Worm (Caenorhabditis elegans): ENCODE measurements around the gene F58A6.2.

The F58A6.2 gene

DNA sequence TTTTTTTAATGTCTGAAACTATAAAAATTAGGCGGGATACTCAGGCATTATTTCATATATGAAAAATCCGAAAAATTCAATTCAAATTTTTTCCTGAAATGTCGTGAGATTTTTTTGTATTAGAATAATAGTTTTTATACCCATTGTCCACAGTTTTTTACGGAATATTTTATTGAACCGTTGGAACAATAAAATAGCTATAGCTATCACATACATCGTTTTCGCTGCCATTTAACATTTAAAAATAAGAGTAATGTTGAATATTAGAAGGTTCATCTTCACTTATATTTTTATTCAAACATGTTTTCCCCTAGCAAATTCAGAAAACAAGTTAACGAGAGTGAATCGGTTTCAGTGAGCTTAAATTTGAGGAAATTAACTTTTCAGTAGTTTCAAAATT lies 35.1 kb downstream of the F58A6.2 start, which contains the start of gene C27D6.15:
TSS of gene C27D6.15 (plus strand) at position 301 of the 400 bp plus-strand sequence.
- no peak for TF ChIP-seq ama-1 (optimal IDR thresholded peaks at IDR 0.05)
- no peak for TF ChIP-seq unc-42 (tag; optimal IDR thresholded peaks at IDR 0.05)
- TF ChIP-seq nfya-1 (tag; optimal IDR thresholded peaks at IDR 0.05): no peak
- no peak for TF ChIP-seq pqm-1 (tag; optimal IDR thresholded peaks at IDR 0.05)
- TF ChIP-seq hlh-15 (tag; optimal IDR thresholded peaks at IDR 0.05): no peak

DNA sequence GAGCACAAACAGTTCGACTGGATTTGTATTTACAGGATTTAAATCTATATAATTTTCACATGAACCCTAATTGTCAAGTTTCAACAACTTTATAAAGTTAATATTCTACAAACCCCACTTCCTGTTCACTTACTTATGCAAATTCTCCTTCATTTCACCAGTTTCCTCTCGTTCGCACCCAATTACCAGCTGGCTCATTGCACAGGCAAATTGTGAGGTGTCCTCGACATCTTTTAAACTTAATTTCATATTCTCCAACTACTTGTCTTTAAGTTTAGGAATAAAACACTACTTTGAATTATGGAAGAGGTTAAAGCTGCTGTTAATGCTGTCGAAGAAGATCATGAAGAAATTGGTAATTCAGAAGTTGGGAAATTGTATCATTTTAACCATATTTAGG lies 35.9 kb downstream of the F58A6.2 start, which contains the start of gene C27D6.1:
TSS of gene C27D6.1 (plus strand) at position 301 of the 400 bp plus-strand sequence.
- TF ChIP-seq sox-4 (tag; optimal IDR thresholded peaks at IDR 0.05) (no peak), pha-4 (tag; optimal IDR thresholded peaks at IDR 0.05) (no peak), rnt-1 (tag; optimal IDR thresholded peaks at IDR 0.05) (no peak), dve-1 (tag; optimal IDR thresholded peaks at IDR 0.05) (no peak), pqm-1 (tag; optimal IDR thresholded peaks at IDR 0.05) (no peak), pha-2 (tag; optimal IDR thresholded peaks at IDR 0.05) (no peak), unc-3 (GFP tag; conservative IDR thresholded peaks at IDR 0.05) (no peak), unc-3 (tag; optimal IDR thresholded peaks at IDR 0.05) (no peak), ceh-2 (tag; optimal IDR thresholded peaks at IDR 0.05) (no peak), sdc-2 (tag; optimal IDR thresholded peaks at IDR 0.05) (no peak), ceh-48 (tag; optimal IDR thresholded peaks at IDR 0.05) (no peak), lim-6 (tag; optimal IDR thresholded peaks at IDR 0.05) (no peak), hlh-6 (tag; optimal IDR thresholded peaks at IDR 0.05) (no peak), unc-42 (tag; optimal IDR thresholded peaks at IDR 0.05) (no peak), ceh-24 (tag; optimal IDR thresholded peaks at IDR 0.05) (no peak), gmeb-2 (tag; optimal IDR thresholded peaks at IDR 0.05) (no peak), madf-2 (tag; optimal IDR thresholded peaks at IDR 0.05) (no peak), unc-55 (GFP tag; optimal IDR thresholded peaks at IDR 0.05) (no peak), C38D4.7 (GFP tag; optimal IDR thresholded peaks at IDR 0.05) (no peak), fkh-10 (GFP tag; optimal IDR thresholded peaks at IDR 0.05) (no peak)

DNA sequence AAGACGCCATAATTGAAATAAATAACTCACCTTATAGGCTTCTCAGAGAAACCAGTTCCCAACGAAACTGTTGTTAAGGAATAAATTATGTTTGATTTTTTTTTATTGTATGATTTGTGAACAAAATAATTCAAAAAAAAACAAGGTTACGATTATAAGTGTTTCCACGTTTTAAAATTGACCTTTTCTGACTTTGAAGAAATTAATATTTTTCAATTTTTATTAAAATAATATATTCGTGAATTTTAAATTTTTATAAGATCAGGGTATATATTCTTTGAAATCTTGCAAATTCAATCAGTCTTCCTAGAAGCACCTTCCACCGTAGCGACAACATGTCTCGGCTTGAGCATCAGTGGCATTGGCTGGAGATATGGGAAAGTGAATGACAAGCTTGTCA lies 37.9 kb downstream of the F58A6.2 start, which contains the start of gene C27D6.3:
TSS of gene C27D6.3 (minus strand) at position 101 of the 400 bp plus-strand sequence.
- TF ChIP-seq sox-2 (GFP tag; IDR thresholded peaks at IDR 0.05): no peak
- TF ChIP-seq pqm-1 (tag; optimal IDR thresholded peaks at IDR 0.05): no peak
- TF ChIP-seq hlh-13 (GFP tag; optimal IDR thresholded peaks at IDR 0.05): no peak
- no peak for TF ChIP-seq fax-1 (tag; optimal IDR thresholded peaks at IDR 0.05)
- no peak for TF ChIP-seq hlh-8 (tag; optimal IDR thresholded peaks at IDR 0.05)
- TF ChIP-seq rnt-1 (tag; optimal IDR thresholded peaks at IDR 0.05): no peak
- no peak for TF ChIP-seq sox-4 (tag; optimal IDR thresholded peaks at IDR 0.05)
- no peak for TF ChIP-seq sdc-2 (tag; optimal IDR thresholded peaks at IDR 0.05)
- TF ChIP-seq lin-11 (tag; optimal IDR thresholded peaks at IDR 0.05): no peak
- no peak for TF ChIP-seq tbx-7 (tag; optimal IDR thresholded peaks at IDR 0.05)

DNA sequence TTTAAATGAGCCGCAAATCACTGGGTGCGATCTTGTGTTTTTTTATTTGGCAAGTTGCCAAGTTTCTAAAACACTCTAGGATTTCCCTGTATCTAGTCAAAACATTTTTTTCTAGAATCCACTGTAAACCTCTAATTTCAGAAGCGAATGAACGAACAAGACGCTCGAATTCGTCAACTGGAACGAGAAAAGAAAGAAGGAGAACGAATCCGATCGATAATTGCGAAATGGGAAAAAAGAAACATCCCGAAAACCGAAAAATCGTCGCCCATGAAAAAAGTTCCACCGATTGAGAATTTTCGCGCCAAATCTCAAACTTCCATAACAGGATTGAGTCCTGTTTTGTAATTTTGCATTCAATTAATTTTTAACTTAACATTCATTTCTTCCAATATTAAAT lies 40.4 kb downstream of the F58A6.2 start:
- no peak for TF ChIP-seq ama-1 (optimal IDR thresholded peaks at IDR 0.05)
- TF ChIP-seq ttx-3 (tag; optimal IDR thresholded peaks at IDR 0.05): no peak
- TF ChIP-seq sox-4 (tag; optimal IDR thresholded peaks at IDR 0.05): no peak
- TF ChIP-seq ceh-9 (tag; optimal IDR thresholded peaks at IDR 0.05): no peak
- TF ChIP-seq ceh-45 (GFP tag; IDR thresholded peaks at IDR 0.05): no peak
- TF ChIP-seq rnt-1 (tag; optimal IDR thresholded peaks at IDR 0.05): no peak
- TF ChIP-seq ztf-16 (tag; optimal IDR thresholded peaks at IDR 0.05): no peak
- TF ChIP-seq K09A11.1 (tag; optimal IDR thresholded peaks at IDR 0.05; ENCODE audit: insufficient read depth): no peak
- TF ChIP-seq lin-11 (tag; optimal IDR thresholded peaks at IDR 0.05): no peak
- no peak for TF ChIP-seq nhr-11 (tag; optimal IDR thresholded peaks at IDR 0.05)
- no peak for TF ChIP-seq pax-1 (tag; optimal IDR thresholded peaks at IDR 0.05)
- no peak for TF ChIP-seq tbx-7 (tag; optimal IDR thresholded peaks at IDR 0.05)
- TF ChIP-seq pha-2 (tag; optimal IDR thresholded peaks at IDR 0.05): no peak
- TF ChIP-seq ceh-18 (tag; optimal IDR thresholded peaks at IDR 0.05): no peak
- no peak for TF ChIP-seq npax-4 (tag; optimal IDR thresholded peaks at IDR 0.05)
- no peak for TF ChIP-seq F13H6.1 (tag; optimal IDR thresholded peaks at IDR 0.05)
